Fruit fly (Drosophila melanogaster) whole organism, embryonic: Measurements from ENCODE around the gene IleRS-m.

Experiments
- B-H2 ChIP-seq: fragments of 200-800 bp; sonication (Bioruptor generic); optimal IDR thresholded peaks from 2 replicates; lab custom pipeline; 2018; ENCODE audit warnings: missing biosample characterization, mild to moderate bottlenecking, missing genetic modification characterization
- CG10543 ChIP-seq: fragments of 200-800 bp; sonication (Bioruptor generic); optimal IDR thresholded peaks from 3 replicates; lab custom pipeline; 2017; ENCODE audit warnings: missing biosample characterization, mild to moderate bottlenecking, missing genetic modification characterization, moderate library complexity
- CG11504 ChIP-seq: fragments of 200-800 bp; sonication (Bioruptor generic); optimal IDR thresholded peaks from 3 replicates; lab custom pipeline; 2019; ENCODE audit warnings: missing biosample characterization, mild to moderate bottlenecking, missing genetic modification characterization, moderate library complexity
- CG12744 ChIP-seq: fragments of 200-800 bp; sonication (Bioruptor generic); optimal IDR thresholded peaks from 2 replicates; lab custom pipeline; 2016; ENCODE audit warnings: missing biosample characterization, missing genetic modification characterization
- CG14965 ChIP-seq: fragments of 200-800 bp; sonication (Bioruptor generic); optimal IDR thresholded peaks from 2 replicates; lab custom pipeline; 2016; ENCODE audit warnings: missing biosample characterization, missing genetic modification characterization, borderline replicate concordance
- CG1603 ChIP-seq: fragments of 200-800 bp; sonication (Bioruptor generic); optimal IDR thresholded peaks from 2 replicates; lab custom pipeline; 2019; ENCODE audit warnings: missing biosample characterization, mild to moderate bottlenecking, missing genetic modification characterization, moderate library complexity
- CG17568 ChIP-seq: fragments of 200-800 bp; sonication (Bioruptor generic); optimal IDR thresholded peaks from 2 replicates; lab custom pipeline; 2018; ENCODE audit warnings: missing biosample characterization, mild to moderate bottlenecking, missing genetic modification characterization, moderate library complexity
- CG2120 ChIP-seq: fragments of 200-800 bp; sonication (Bioruptor generic); optimal IDR thresholded peaks from 3 replicates; lab custom pipeline; 2016; ENCODE audit warnings: missing biosample characterization, missing genetic modification characterization
- CG2202 ChIP-seq: fragments of 200-800 bp; sonication (Bioruptor generic); optimal IDR thresholded peaks from 2 replicates; lab custom pipeline; 2018; ENCODE audit warnings: missing biosample characterization, mild to moderate bottlenecking, missing genetic modification characterization
- CG2678 ChIP-seq: fragments of 200-800 bp; sonication (Bioruptor generic); optimal IDR thresholded peaks from 3 replicates; lab custom pipeline; 2019; ENCODE audit warnings: missing biosample characterization, mild to moderate bottlenecking, missing genetic modification characterization, moderate library complexity
- CG2712 ChIP-seq: fragments of 200-800 bp; optimal IDR thresholded peaks from 3 replicates; lab custom pipeline; 2019; ENCODE audit warnings: missing biosample characterization, mild to moderate bottlenecking, missing genetic modification characterization, moderate library complexity
- CG30020 ChIP-seq: fragments of 200-800 bp; optimal IDR thresholded peaks from 2 replicates; lab custom pipeline; 2019; ENCODE audit warnings: missing biosample characterization, mild to moderate bottlenecking, missing genetic modification characterization, moderate library complexity
- CG32772 ChIP-seq: fragments of 200-800 bp; sonication (Bioruptor generic); IDR thresholded peaks from 2 replicates; pipeline ENCODE4 v1.3.6; 2022; ENCODE audit warnings: missing biosample characterization, missing genetic modification characterization
- CG3726 ChIP-seq: fragments of 200-800 bp; sonication (Bioruptor generic); IDR thresholded peaks from 3 replicates; pipeline ENCODE4, ENCODE4 v1.3.6; 2022; ENCODE audit warnings: missing biosample characterization, missing genetic modification characterization
- CG3995 ChIP-seq: fragments of 200-800 bp; sonication (Bioruptor generic); optimal IDR thresholded peaks from 3 replicates; lab custom pipeline; 2016; ENCODE audit warnings: missing biosample characterization, missing genetic modification characterization
- CG6254 ChIP-seq: fragments of 200-800 bp; sonication (Bioruptor generic); optimal IDR thresholded peaks from 3 replicates; lab custom pipeline; 2017; ENCODE audit warnings: mild to moderate bottlenecking, missing biosample characterization, missing genetic modification reagents, missing genetic modification characterization
- CG6654 ChIP-seq: fragments of 200-800 bp; sonication (Bioruptor generic); optimal IDR thresholded peaks from 2 replicates; lab custom pipeline; 2017; ENCODE audit warnings: missing biosample characterization, mild to moderate bottlenecking, missing genetic modification characterization
- CG6765 ChIP-seq: fragments of 200-800 bp; sonication (Bioruptor generic); optimal IDR thresholded peaks from 3 replicates; lab custom pipeline; 2017; ENCODE audit warnings: missing biosample characterization, mild to moderate bottlenecking, missing genetic modification characterization
- CG7357 ChIP-seq: fragments of 200-800 bp; sonication (Bioruptor generic); IDR thresholded peaks from 3 replicates; pipeline ENCODE4 v1.3.6; 2022; ENCODE audit warnings: missing biosample characterization, missing genetic modification characterization
- Ets97D ChIP-seq: fragments of 200-800 bp; sonication (Bioruptor generic); optimal IDR thresholded peaks from 3 replicates; lab custom pipeline; 2016; ENCODE audit warnings: missing biosample characterization, missing genetic modification characterization
- H15 ChIP-seq: fragments of 200-800 bp; sonication (Bioruptor generic); IDR thresholded peaks from 3 replicates; pipeline ENCODE4 v1.3.6; 2022; ENCODE audit warnings: missing biosample characterization, missing genetic modification characterization
- H2.0 ChIP-seq: fragments of 200-800 bp; sonication (Bioruptor generic); IDR thresholded peaks from 2 replicates; pipeline ENCODE4 v1.3.6; 2022; ENCODE audit warnings: missing biosample characterization, missing genetic modification characterization
- HLH54F ChIP-seq: fragments of 200-800 bp; sonication (Bioruptor generic); optimal IDR thresholded peaks from 3 replicates; lab custom pipeline; 2016; ENCODE audit warnings: missing biosample characterization, missing genetic modification characterization
- HLHmδ ChIP-seq: fragments of 200-800 bp; sonication (Bioruptor generic); optimal IDR thresholded peaks from 2 replicates; lab custom pipeline; 2018; ENCODE audit warnings: missing biosample characterization, mild to moderate bottlenecking, missing genetic modification characterization, moderate library complexity
- Hmx ChIP-seq: fragments of 200-800 bp; sonication (Bioruptor generic); optimal IDR thresholded peaks from 2 replicates; lab custom pipeline; 2016; ENCODE audit warnings: missing biosample characterization, missing genetic modification characterization
- Lhr ChIP-seq: fragments of 200-800 bp; sonication (Bioruptor generic); optimal IDR thresholded peaks from 3 replicates; lab custom pipeline; 2017; ENCODE audit warnings: mild to moderate bottlenecking, missing biosample characterization, missing genetic modification reagents, missing genetic modification characterization
- Mad ChIP-seq: fragments of 200-800 bp; sonication (Bioruptor generic); optimal IDR thresholded peaks from 2 replicates; lab custom pipeline; 2016; ENCODE audit warnings: missing biosample characterization, missing genetic modification characterization
- Mrtf ChIP-seq: fragments of 200-800 bp; sonication (Bioruptor generic); IDR thresholded peaks from 3 replicates; pipeline ENCODE4 v1.3.6; 2022; ENCODE audit warnings: missing biosample characterization, missing genetic modification characterization
- Stat92E ChIP-seq, 3 experiments: fragments of >200 bp in 2 of 3; fragments of 200-800 bp in 1 of 3; sonication (Bioruptor generic) in 1 of 3; optimal IDR thresholded peaks; 2 replicates each; lab custom pipeline; 2017 to 2019; ENCODE audit warnings: missing biosample characterization in 3 of 3, missing genetic modification characterization in 3 of 3, mild to moderate bottlenecking in 1 of 3, moderate library complexity in 1 of 3
- Xbp1 ChIP-seq: fragments of 200-800 bp; sonication (Bioruptor generic); optimal IDR thresholded peaks from 3 replicates; lab custom pipeline; 2016; ENCODE audit warnings: missing biosample characterization, mild to moderate bottlenecking, missing genetic modification characterization
- ara ChIP-seq: fragments of 200-800 bp; sonication (Bioruptor generic); IDR thresholded peaks from 2 replicates; pipeline ENCODE4 v1.3.6; 2022; ENCODE audit warnings: missing biosample characterization, missing genetic modification characterization
- bab2 ChIP-seq: fragments of 200-800 bp; sonication (Bioruptor generic); optimal IDR thresholded peaks from 2 replicates; lab custom pipeline; 2016; ENCODE audit warnings: missing biosample characterization, missing genetic modification characterization
- croc ChIP-seq: fragments of 200-800 bp; sonication (Bioruptor generic); conservative IDR thresholded peaks from 3 replicates; pipeline ENCODE4 v1.3.6; 2022; ENCODE audit warnings: missing biosample characterization, missing genetic modification characterization
- dimm ChIP-seq: fragments of 200-800 bp; sonication (Bioruptor generic); IDR thresholded peaks from 2 replicates; pipeline ENCODE4 v1.3.6; 2022; ENCODE audit warnings: missing biosample characterization, missing genetic modification characterization
- gce ChIP-seq: fragments of 200-800 bp; sonication (Bioruptor generic); IDR thresholded peaks from 3 replicates; pipeline ENCODE4 v1.3.6; 2022; ENCODE audit warnings: missing biosample characterization, missing genetic modification characterization
- gem ChIP-seq: fragments of 200-800 bp; sonication (Bioruptor generic); optimal IDR thresholded peaks from 2 replicates; lab custom pipeline; 2019; ENCODE audit warnings: missing biosample characterization, mild to moderate bottlenecking, missing genetic modification characterization, moderate library complexity
- gt ChIP-seq: fragments of 200-800 bp; sonication (Bioruptor generic); IDR thresholded peaks from 2 replicates; pipeline ENCODE4 v1.3.6; 2022; ENCODE audit warnings: missing biosample characterization, missing genetic modification characterization
- knrl ChIP-seq: fragments of 200-800 bp; sonication (Bioruptor generic); IDR thresholded peaks from 3 replicates; pipeline ENCODE4 v1.3.6; 2022; ENCODE audit warnings: missing biosample characterization, missing genetic modification characterization; ENCODE audit not compliant: partially characterized antibody
- lab ChIP-seq: fragments of 200-800 bp; sonication (Bioruptor generic); optimal IDR thresholded peaks from 3 replicates; lab custom pipeline; 2017; ENCODE audit warnings: missing biosample characterization, missing genetic modification characterization, mild to moderate bottlenecking, moderate library complexity, missing genetic modification reagents
- luna ChIP-seq: fragments of 200-800 bp; sonication (Bioruptor generic); optimal IDR thresholded peaks from 2 replicates; lab custom pipeline; 2016; ENCODE audit warnings: missing biosample characterization, missing genetic modification characterization
- nau ChIP-seq: fragments of 200-800 bp; sonication (Bioruptor generic); optimal IDR thresholded peaks from 3 replicates; lab custom pipeline; 2017; ENCODE audit warnings: missing biosample characterization, mild to moderate bottlenecking, missing genetic modification characterization, missing genetic modification reagents
- pros ChIP-seq: fragments of 200-800 bp; sonication (Bioruptor generic); optimal IDR thresholded peaks from 3 replicates; lab custom pipeline; 2019; ENCODE audit warnings: missing biosample characterization, mild to moderate bottlenecking, missing genetic modification characterization, moderate library complexity
- run ChIP-seq: fragments of 200-800 bp; sonication (Bioruptor generic); optimal IDR thresholded peaks from 3 replicates; lab custom pipeline; 2018; ENCODE audit warnings: missing biosample characterization, mild to moderate bottlenecking, missing genetic modification characterization
- salm ChIP-seq: fragments of 200-800 bp; sonication (Bioruptor generic); optimal IDR thresholded peaks from 2 replicates; lab custom pipeline; 2018; ENCODE audit warnings: missing biosample characterization, mild to moderate bottlenecking, missing genetic modification characterization
- scrt ChIP-seq: fragments of 200-800 bp; sonication (Bioruptor generic); optimal IDR thresholded peaks from 2 replicates; lab custom pipeline; 2018; ENCODE audit warnings: missing biosample characterization, mild to moderate bottlenecking, missing genetic modification characterization, moderate library complexity
- slbo ChIP-seq: fragments of 200-800 bp; sonication (Bioruptor generic); IDR thresholded peaks from 2 replicates; pipeline ENCODE4 v1.3.6; 2022; ENCODE audit warnings: missing biosample characterization, missing genetic modification characterization
- sob ChIP-seq: fragments of 200-800 bp; sonication (Bioruptor generic); IDR thresholded peaks from 2 replicates; pipeline ENCODE4 v1.3.6; 2022; ENCODE audit warnings: missing biosample characterization, missing genetic modification characterization
- trem ChIP-seq: fragments of 200-800 bp; optimal IDR thresholded peaks from 3 replicates; lab custom pipeline; 2019; ENCODE audit warnings: missing biosample characterization, mild to moderate bottlenecking, missing genetic modification characterization, moderate library complexity
- wdn ChIP-seq: fragments of 200-800 bp; sonication (Bioruptor generic); IDR thresholded peaks from 2 replicates; pipeline ENCODE4 v1.3.6; 2022; ENCODE audit warnings: missing biosample characterization, missing genetic modification characterization
- yki ChIP-seq: fragments of >200 bp; optimal IDR thresholded peaks from 3 replicates; lab custom pipeline; 2018

The IleRS-m gene

DNA sequence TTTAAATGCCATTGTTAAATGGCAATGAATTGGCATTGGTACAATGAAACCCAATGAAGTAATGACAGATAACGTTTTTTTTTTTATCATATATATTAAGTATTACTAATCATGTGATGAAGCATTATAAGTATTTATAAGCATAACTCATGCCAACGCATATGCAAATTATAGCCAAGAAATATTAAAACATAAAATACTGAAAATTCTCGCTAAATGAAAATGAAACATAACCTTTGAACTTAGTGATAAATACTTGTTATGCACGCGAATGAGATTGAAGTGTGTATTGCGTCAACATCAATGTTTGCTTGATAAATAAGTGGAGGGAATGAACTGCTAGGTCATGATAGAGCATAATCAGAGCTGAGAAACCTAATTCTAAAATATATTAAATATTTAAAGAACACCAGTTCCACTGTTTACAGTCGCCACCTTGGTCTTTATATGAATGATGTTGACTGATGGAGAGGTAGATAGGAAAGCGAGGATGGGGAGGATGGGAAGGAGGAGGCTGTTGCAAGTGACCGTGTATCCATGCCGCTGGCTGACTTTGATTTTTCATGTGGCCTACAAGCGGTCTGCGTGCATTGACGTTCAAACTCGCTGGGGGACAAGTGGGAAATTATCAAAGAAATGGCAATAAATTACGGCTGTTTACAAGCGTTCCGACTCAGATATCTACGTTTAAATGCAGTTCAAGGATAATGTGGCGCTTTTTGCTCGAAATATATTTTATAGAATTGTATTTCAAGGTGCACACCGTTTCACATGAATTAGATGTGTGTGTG, 43.8 kb upstream of the IleRS-m start (continued):
- peak; percentile 31 for TF ChIP-seq CG10543 (GFP tag; lab: Kevin White, UChicago)
- TF ChIP-seq salm (tag; lab: Kevin White, UChicago): no peak
- no peak for TF ChIP-seq Hmx (GFP tag; lab: Kevin White, UChicago)
- TF ChIP-seq CG3995 (GFP tag; lab: Kevin White, UChicago): no peak
- TF ChIP-seq gem (tag; lab: Kevin White, UChicago): peak; percentile 50
- TF ChIP-seq Lhr (GFP tag; lab: Kevin White, UChicago): peak; percentile 3
- no peak for TF ChIP-seq run
- no peak for TF ChIP-seq slbo (GFP tag; lab: Robert Waterston, UW)
- TF ChIP-seq CG6654 (GFP tag; lab: Kevin White, UChicago): no peak
- TF ChIP-seq lab: peak; percentile 9
- peak; percentile 55 for TF ChIP-seq HLHmδ
- TF ChIP-seq Stat92E (GFP tag; optimal IDR thresholded peaks at IDR 0.05; lab: Kevin White, UChicago): no peak
- no peak for TF ChIP-seq Xbp1 (GFP tag; lab: Kevin White, UChicago)
- no peak for TF ChIP-seq CG2120 (GFP tag; lab: Kevin White, UChicago)
- no peak for TF ChIP-seq Mrtf (GFP tag; lab: Robert Waterston, UW)
- no peak for TF ChIP-seq gt (GFP tag; lab: Robert Waterston, UW)
- no peak for TF ChIP-seq pros
- TF ChIP-seq CG11504 (tag; lab: Kevin White, UChicago): peak; percentile 9
- TF ChIP-seq CG17568: no peak
- peak; percentile 0 for TF ChIP-seq CG6254 (GFP tag; lab: Kevin White, UChicago)
- no peak for TF ChIP-seq CG14965
- TF ChIP-seq knrl (GFP tag; lab: Robert Waterston, UW): no peak
- TF ChIP-seq ara (GFP tag; lab: Robert Waterston, UW): no peak
- no peak for TF ChIP-seq luna (GFP tag; lab: Kevin White, UChicago)
- no peak for TF ChIP-seq gce (GFP tag; lab: Robert Waterston, UW)
- no peak for TF ChIP-seq yki (lab: Kevin White, UChicago)
- no peak for TF ChIP-seq CG12744 (GFP tag; lab: Kevin White, UChicago)
- peak; percentile 2 for TF ChIP-seq bab2 (GFP tag; lab: Kevin White, UChicago)
- no peak for TF ChIP-seq wdn (GFP tag; lab: Robert Waterston, UW)
- TF ChIP-seq H15: no peak
- TF ChIP-seq trem: peak; percentile 9
- TF ChIP-seq H2.0 (GFP tag; lab: Robert Waterston, UW): no peak
- peak; percentile 22 for TF ChIP-seq nau (GFP tag; lab: Kevin White, UChicago)
- no peak for TF ChIP-seq CG6765 (GFP tag; lab: Kevin White, UChicago)
- TF ChIP-seq scrt (GFP tag; lab: Kevin White, UChicago): no peak
- no peak for TF ChIP-seq HLH54F (GFP tag; lab: Kevin White, UChicago)
- TF ChIP-seq CG30020 (tag; lab: Kevin White, UChicago): no peak
- peak; percentile 40 for TF ChIP-seq CG1603 (tag; lab: Kevin White, UChicago)
- TF ChIP-seq dimm (GFP tag; lab: Robert Waterston, UW): no peak
- TF ChIP-seq sob (GFP tag; lab: Robert Waterston, UW): no peak
- TF ChIP-seq croc (GFP tag; lab: Robert Waterston, UW): no peak
- TF ChIP-seq CG3726: no peak
- no peak for TF ChIP-seq CG7357
- TF ChIP-seq CG2712 (tag; lab: Kevin White, UChicago): peak; percentile 22
- no peak for TF ChIP-seq Ets97D (GFP tag; lab: Kevin White, UChicago)
- TF ChIP-seq CG2202 (tag; lab: Kevin White, UChicago): peak; percentile 58
- no peak for TF ChIP-seq Mad (GFP tag; lab: Kevin White, UChicago)
- TF ChIP-seq CG32772 (GFP tag; lab: Robert Waterston, UW): no peak
- no peak for TF ChIP-seq B-H2
- TF ChIP-seq CG2678 (tag; lab: Kevin White, UChicago): peak; percentile 32
